Fruit fly (Drosophila melanogaster) whole organism, embryonic: ENCODE data around the gene CG9360.

Experiments
- Antp ChIP-seq: fragments of 200-800 bp; sonication (Bioruptor generic); optimal IDR thresholded peaks from 3 replicates; lab custom pipeline; 2016; ENCODE audit warnings: missing biosample characterization, missing genetic modification characterization
- Asciz ChIP-seq: fragments of 200-800 bp; sonication (Bioruptor generic); optimal IDR thresholded peaks from 2 replicates; lab custom pipeline; 2017; ENCODE audit warnings: missing biosample characterization, mild to moderate bottlenecking, missing genetic modification characterization, missing genetic modification reagents
- C15 ChIP-seq: fragments of 200-800 bp; sonication (Bioruptor generic); IDR thresholded peaks from 3 replicates; pipeline ENCODE4 v1.3.6; 2022; ENCODE audit warnings: missing biosample characterization, missing genetic modification characterization
- CG10274 ChIP-seq: fragments of 200-800 bp; sonication (Bioruptor generic); optimal IDR thresholded peaks from 3 replicates; lab custom pipeline; 2017; ENCODE audit warnings: missing biosample characterization, mild to moderate bottlenecking, missing genetic modification characterization
- CG11504 ChIP-seq: fragments of 200-800 bp; sonication (Bioruptor generic); optimal IDR thresholded peaks from 3 replicates; lab custom pipeline; 2019; ENCODE audit warnings: missing biosample characterization, mild to moderate bottlenecking, missing genetic modification characterization, moderate library complexity
- CG15479 ChIP-seq: fragments of 200-800 bp; sonication (Bioruptor generic); optimal IDR thresholded peaks from 3 replicates; lab custom pipeline; 2019; ENCODE audit warnings: missing biosample characterization, mild to moderate bottlenecking, missing genetic modification characterization, moderate library complexity
- CG15514 ChIP-seq: fragments of 200-800 bp; sonication (Bioruptor generic); optimal IDR thresholded peaks from 3 replicates; lab custom pipeline; 2017; ENCODE audit warnings: missing biosample characterization, missing genetic modification characterization, mild to moderate bottlenecking, moderate library complexity, missing genetic modification reagents
- CG17568 ChIP-seq: fragments of 200-800 bp; sonication (Bioruptor generic); optimal IDR thresholded peaks from 2 replicates; lab custom pipeline; 2018; ENCODE audit warnings: missing biosample characterization, mild to moderate bottlenecking, missing genetic modification characterization, moderate library complexity
- CG18262 ChIP-seq: fragments of 200-800 bp; optimal IDR thresholded peaks from 3 replicates; lab custom pipeline; 2019; ENCODE audit warnings: missing biosample characterization, mild to moderate bottlenecking, missing genetic modification characterization, moderate library complexity
- CG2120 ChIP-seq: fragments of 200-800 bp; sonication (Bioruptor generic); optimal IDR thresholded peaks from 3 replicates; lab custom pipeline; 2016; ENCODE audit warnings: missing biosample characterization, missing genetic modification characterization
- CG2199 ChIP-seq: fragments of 200-800 bp; sonication (Bioruptor generic); IDR thresholded peaks from 3 replicates; pipeline ENCODE4 v1.3.6; 2022; ENCODE audit warnings: missing biosample characterization, missing genetic modification characterization
- CG3163 ChIP-seq: fragments of 200-800 bp; sonication (Bioruptor generic); optimal IDR thresholded peaks from 3 replicates; lab custom pipeline; 2016; ENCODE audit warnings: missing biosample characterization, missing genetic modification characterization
- CG33557 ChIP-seq: fragments of 200-800 bp; sonication (Bioruptor generic); optimal IDR thresholded peaks from 2 replicates; lab custom pipeline; 2019; ENCODE audit warnings: missing biosample characterization, mild to moderate bottlenecking, missing genetic modification characterization, moderate library complexity
- CG4730 ChIP-seq: fragments of 200-800 bp; sonication (Bioruptor generic); IDR thresholded peaks from 2 replicates; pipeline ENCODE4 v1.3.6; 2022; ENCODE audit warnings: missing biosample characterization, missing genetic modification characterization
- CG6683 ChIP-seq: fragments of 200-800 bp; sonication (Bioruptor generic); optimal IDR thresholded peaks from 2 replicates; lab custom pipeline; 2017; ENCODE audit warnings: missing biosample characterization, mild to moderate bottlenecking, missing genetic modification characterization, missing genetic modification reagents
- CG7839 ChIP-seq: fragments of 200-800 bp; sonication (Bioruptor generic); optimal IDR thresholded peaks from 3 replicates; lab custom pipeline; 2018; ENCODE audit warnings: missing biosample characterization, mild to moderate bottlenecking, missing genetic modification characterization, moderate library complexity
- CG8089 ChIP-seq: fragments of 200-800 bp; sonication (Bioruptor generic); optimal IDR thresholded peaks from 3 replicates; lab custom pipeline; 2016; ENCODE audit warnings: missing biosample characterization, missing genetic modification characterization
- D ChIP-seq, 2 experiments: fragments of 200-800 bp in 1 of 2; fragments of >200 bp in 1 of 2; sonication (Bioruptor generic) in 1 of 2; optimal IDR thresholded peaks; 2 replicates in 1 of 2; 3 replicates in 1 of 2; lab custom pipeline; 2017; ENCODE audit warnings: mild to moderate bottlenecking in 1 of 2, missing biosample characterization in 1 of 2, missing genetic modification characterization in 1 of 2, missing genetic modification reagents in 1 of 2
- Deaf1 ChIP-seq: fragments of 200-800 bp; optimal IDR thresholded peaks from 3 replicates; lab custom pipeline; 2019; ENCODE audit warnings: missing biosample characterization, mild to moderate bottlenecking, missing genetic modification characterization, moderate library complexity
- Dll ChIP-seq: fragments of 200-800 bp; sonication (Bioruptor generic); IDR thresholded peaks from 4 replicates; pipeline ENCODE4 v1.3.6; 2022; ENCODE audit warnings: missing biosample characterization, missing genetic modification characterization; ENCODE audit not compliant: partially characterized antibody
- Eip74EF ChIP-seq, 2 experiments: fragments of 200-800 bp in 1 of 2; fragments of >200 bp in 1 of 2; sonication (Bioruptor generic) in 1 of 2; optimal IDR thresholded peaks; 2 replicates each; lab custom pipeline; 2017 to 2019; ENCODE audit warnings: missing biosample characterization in 2 of 2, missing genetic modification characterization in 2 of 2, mild to moderate bottlenecking in 1 of 2, moderate library complexity in 1 of 2
- Gsc ChIP-seq: fragments of 200-800 bp; sonication (Bioruptor generic); IDR thresholded peaks from 2 replicates; pipeline ENCODE4 v1.3.6; 2022; ENCODE audit warnings: missing biosample characterization, missing genetic modification characterization
- Hr3 ChIP-seq: fragments of 200-800 bp; sonication (Bioruptor generic); optimal IDR thresholded peaks from 3 replicates; lab custom pipeline; 2016; ENCODE audit warnings: missing biosample characterization, missing genetic modification characterization
- Hsf ChIP-seq: fragments of 200-800 bp; sonication (Bioruptor generic); optimal IDR thresholded peaks from 3 replicates; lab custom pipeline; 2016; ENCODE audit warnings: missing biosample characterization, missing genetic modification characterization
- Mad ChIP-seq: fragments of 200-800 bp; sonication (Bioruptor generic); optimal IDR thresholded peaks from 2 replicates; lab custom pipeline; 2016; ENCODE audit warnings: missing biosample characterization, missing genetic modification characterization
- Med ChIP-seq: fragments of 200-800 bp; sonication (Bioruptor generic); peaks from one replicate; lab custom pipeline; 2016; ENCODE audit warnings: missing biosample characterization, missing genetic modification characterization, mild to moderate bottlenecking, inconsistent platforms, moderate library complexity
- Mes4 ChIP-seq: fragments of 200-800 bp; sonication (Bioruptor generic); optimal IDR thresholded peaks from 2 replicates; lab custom pipeline; 2016; ENCODE audit warnings: missing biosample characterization, missing genetic modification characterization
- Myb ChIP-seq: fragments of 200-800 bp; sonication (Bioruptor generic); optimal IDR thresholded peaks from 2 replicates; lab custom pipeline; 2016; ENCODE audit warnings: missing biosample characterization, missing genetic modification characterization
- Oaz ChIP-seq: fragments of 200-800 bp; sonication (Bioruptor generic); IDR thresholded peaks from 2 replicates; pipeline ENCODE4 v1.3.6; 2022; ENCODE audit warnings: missing biosample characterization, missing genetic modification characterization
- Pdp1 ChIP-seq, 2 experiments: fragments of 200-800 bp; sonication (Bioruptor generic); optimal IDR thresholded peaks; 3 replicates each; lab custom pipeline; 2016; ENCODE audit warnings: missing biosample characterization in 2 of 2, missing genetic modification characterization in 2 of 2, mild to moderate bottlenecking in 1 of 2, moderate library complexity in 1 of 2
- Sin3A ChIP-seq: fragments of >200 bp; optimal IDR thresholded peaks from 2 replicates; lab custom pipeline; 2018
- Six4 ChIP-seq: fragments of 200-800 bp; sonication (Bioruptor generic); optimal IDR thresholded peaks from 2 replicates; lab custom pipeline; 2016; ENCODE audit warnings: missing biosample characterization, missing genetic modification characterization
- ase ChIP-seq: fragments of 200-800 bp; sonication (Bioruptor generic); IDR thresholded peaks from 3 replicates; pipeline ENCODE4 v1.3.6; 2022; ENCODE audit warnings: missing biosample characterization, missing genetic modification characterization
- az2 ChIP-seq: fragments of 200-800 bp; sonication (Bioruptor generic); optimal IDR thresholded peaks from 3 replicates; lab custom pipeline; 2016; ENCODE audit warnings: missing biosample characterization, missing genetic modification characterization
- bigmax ChIP-seq: fragments of 200-800 bp; sonication (Bioruptor generic); optimal IDR thresholded peaks from 2 replicates; lab custom pipeline; 2018; ENCODE audit warnings: missing biosample characterization, mild to moderate bottlenecking, missing genetic modification characterization
- dm ChIP-seq: fragments of 200-800 bp; sonication (Bioruptor generic); optimal IDR thresholded peaks from 3 replicates; lab custom pipeline; 2016; ENCODE audit warnings: missing biosample characterization, missing genetic modification characterization
- dmrt11E ChIP-seq: fragments of 200-800 bp; sonication (Bioruptor generic); optimal IDR thresholded peaks from 3 replicates; lab custom pipeline; 2018; ENCODE audit warnings: missing biosample characterization, mild to moderate bottlenecking, missing genetic modification characterization, moderate library complexity
- fu2 ChIP-seq: fragments of 200-800 bp; sonication (Bioruptor generic); optimal IDR thresholded peaks from 2 replicates; lab custom pipeline; 2016; ENCODE audit warnings: missing biosample characterization, missing genetic modification characterization
- her ChIP-seq: fragments of 200-800 bp; sonication (Bioruptor generic); optimal IDR thresholded peaks from 2 replicates; lab custom pipeline; 2016; ENCODE audit warnings: missing biosample characterization, missing genetic modification characterization
- lmd ChIP-seq: fragments of 200-800 bp; sonication (Bioruptor generic); IDR thresholded peaks from 2 replicates; pipeline ENCODE4 v1.3.6; 2022; ENCODE audit warnings: missing biosample characterization, missing genetic modification characterization
- nerfin-1 ChIP-seq: fragments of 200-800 bp; sonication (Bioruptor generic); optimal IDR thresholded peaks from 3 replicates; lab custom pipeline; 2019; ENCODE audit warnings: missing biosample characterization, mild to moderate bottlenecking, missing genetic modification characterization, moderate library complexity
- p53 ChIP-seq: fragments of 200-800 bp; sonication (Bioruptor generic); optimal IDR thresholded peaks from 2 replicates; lab custom pipeline; 2016; ENCODE audit warnings: missing biosample characterization, missing genetic modification characterization
- pho ChIP-seq: fragments of 200-800 bp; sonication (Bioruptor generic); optimal IDR thresholded peaks from 2 replicates; lab custom pipeline; 2016; ENCODE audit warnings: missing biosample characterization, missing genetic modification characterization
- ro ChIP-seq: fragments of 200-800 bp; sonication (Bioruptor generic); IDR thresholded peaks from 2 replicates; pipeline ENCODE4 v1.3.6; 2022; ENCODE audit warnings: missing biosample characterization, missing genetic modification characterization
- seq ChIP-seq: fragments of 200-800 bp; sonication (Bioruptor generic); IDR thresholded peaks from 2 replicates; pipeline ENCODE4 v1.3.6; 2022; ENCODE audit warnings: missing biosample characterization, missing genetic modification characterization
- trem ChIP-seq: fragments of 200-800 bp; optimal IDR thresholded peaks from 3 replicates; lab custom pipeline; 2019; ENCODE audit warnings: missing biosample characterization, mild to moderate bottlenecking, missing genetic modification characterization, moderate library complexity
- vfl ChIP-seq: fragments of 200-800 bp; sonication (Bioruptor generic); optimal IDR thresholded peaks from 2 replicates; lab custom pipeline; 2016; ENCODE audit warnings: missing biosample characterization, missing genetic modification characterization
- zen2 ChIP-seq: fragments of 200-800 bp; sonication (Bioruptor generic); IDR thresholded peaks from 3 replicates; pipeline ENCODE4 v1.3.6; 2022; ENCODE audit warnings: missing biosample characterization, missing genetic modification characterization; ENCODE audit not compliant: partially characterized antibody
- zf30C ChIP-seq: fragments of 200-800 bp; sonication (Bioruptor generic); optimal IDR thresholded peaks from 3 replicates; lab custom pipeline; 2018; ENCODE audit warnings: missing biosample characterization, mild to moderate bottlenecking, missing genetic modification characterization

Gene CG9360

dm6 chrX:11714529-11715262, 49.7 kb downstream of the CG9360 start (continued):
- TF ChIP-seq CG15479 (GFP tag; lab: Kevin White, UChicago) (no peak), nerfin-1 (tag; lab: Kevin White, UChicago) (peak; percentile 63), Pdp1 (GFP tag; optimal IDR thresholded peaks at IDR 0.05; lab: Kevin White, UChicago) (peak in 1 of 2 experiments; percentile 40), dmrt11E (tag; lab: Kevin White, UChicago) (no peak), zf30C (GFP tag; lab: Kevin White, UChicago) (no peak), p53 (GFP tag; lab: Kevin White, UChicago) (no peak), CG3163 (GFP tag; lab: Kevin White, UChicago) (peak; percentile 71), CG8089 (GFP tag; lab: Kevin White, UChicago) (peak; percentile 40), CG10274 (GFP tag; lab: Kevin White, UChicago) (peak; percentile 31), her (GFP tag; lab: Kevin White, UChicago) (peak; percentile 55), CG15514 (GFP tag; lab: Kevin White, UChicago) (peak; percentile 77), ro (GFP tag; lab: Robert Waterston, UW) (no peak), Eip74EF (GFP tag; optimal IDR thresholded peaks at IDR 0.05; lab: Kevin White, UChicago) (peak in 1 of 2 experiments; percentile 46), C15 (GFP tag; lab: Robert Waterston, UW) (no peak), lmd (GFP tag; lab: Robert Waterston, UW) (peak; percentile 80), Mes4 (GFP tag; lab: Kevin White, UChicago) (peak; percentile 69), D (optimal IDR thresholded peaks at IDR 0.05; lab: Kevin White, UChicago) (peak; percentile 29), D (GFP tag; optimal IDR thresholded peaks at IDR 0.05; lab: Kevin White, UChicago) (peak; percentile 0), CG11504 (tag; lab: Kevin White, UChicago) (peak; percentile 71), Oaz (GFP tag; lab: Robert Waterston, UW) (peak; percentile 65), Dll (peak; percentile 34; the same call in 2 of the 4 replicates), ase (GFP tag; lab: Robert Waterston, UW) (peak; percentile 61; the same call in 1 of the 3 replicates), Hsf (peak; percentile 9), CG4730 (GFP tag; lab: Robert Waterston, UW) (peak; percentile 65), seq (GFP tag; lab: Robert Waterston, UW) (peak; percentile 62), Gsc (GFP tag; lab: Robert Waterston, UW) (no peak), zen2 (GFP tag; lab: Robert Waterston, UW) (no peak), Asciz (GFP tag; lab: Kevin White, UChicago) (no peak), dm (GFP tag; lab: Kevin White, UChicago) (peak; percentile 76), Hr3 (GFP tag; lab: Kevin White, UChicago) (peak; percentile 43), CG6683 (GFP tag; lab: Kevin White, UChicago) (peak; percentile 32), Sin3A (lab: Kevin White, UChicago) (no peak), fu2 (peak; percentile 72), CG2120 (peak; percentile 84), Deaf1 (tag; lab: Kevin White, UChicago) (peak; percentile 90), CG7839 (tag; lab: Kevin White, UChicago) (peak; percentile 79), CG2199 (GFP tag; lab: Robert Waterston, UW) (no peak), az2 (GFP tag; lab: Kevin White, UChicago) (peak; percentile 18), trem (peak; percentile 98), bigmax (GFP tag; lab: Kevin White, UChicago) (no peak), CG17568 (GFP tag; lab: Kevin White, UChicago) (peak; percentile 2), CG18262 (tag; lab: Kevin White, UChicago) (peak; percentile 49), pho (GFP tag; lab: Kevin White, UChicago) (peak; percentile 79), vfl (GFP tag; lab: Kevin White, UChicago) (peak; percentile 14), Mad (peak; percentile 54), Six4 (peak; percentile 29), Med (GFP tag; lab: Kevin White, UChicago) (peak; percentile 97), Antp (GFP tag; lab: Kevin White, UChicago) (peak; percentile 77), Myb (peak; percentile 64), CG33557 (GFP tag; lab: Kevin White, UChicago) (no peak)
